Fruit fly (Drosophila melanogaster) whole organism, embryonic: Measurements from ENCODE around the gene CG7702.

Source experiments
- Adf1 ChIP-seq: fragments of 200-800 bp; sonication (Bioruptor generic); IDR thresholded peaks from 2 replicates; pipeline ENCODE4 v1.3.6; 2022; ENCODE audit warnings: missing biosample characterization, missing genetic modification characterization
- Aef1 ChIP-seq: fragments of 200-800 bp; sonication (Bioruptor generic); IDR thresholded peaks from 3 replicates; pipeline ENCODE4 v1.3.6; 2022; ENCODE audit warnings: missing biosample characterization, missing genetic modification characterization
- CG1024 ChIP-seq: fragments of 200-800 bp; sonication (Bioruptor generic); IDR thresholded peaks from 2 replicates; pipeline ENCODE4 v1.3.6; 2022; ENCODE audit warnings: missing biosample characterization, missing genetic modification characterization
- CG11085 ChIP-seq: fragments of 200-800 bp; sonication (Bioruptor generic); IDR thresholded peaks from 2 replicates; pipeline ENCODE4 v1.3.6; 2022; ENCODE audit warnings: missing biosample characterization, missing genetic modification characterization
- CG12769 ChIP-seq: fragments of 200-800 bp; sonication (Bioruptor generic); optimal IDR thresholded peaks from 2 replicates; lab custom pipeline; 2019; ENCODE audit warnings: missing biosample characterization, mild to moderate bottlenecking, missing genetic modification characterization, moderate library complexity
- CG14014 ChIP-seq: fragments of 200-800 bp; sonication (Bioruptor generic); IDR thresholded peaks from 2 replicates; pipeline ENCODE4 v1.3.6; 2022; ENCODE audit warnings: missing biosample characterization, missing genetic modification characterization
- CG14860 ChIP-seq: fragments of 200-800 bp; sonication (Bioruptor generic); IDR thresholded peaks from 3 replicates; pipeline ENCODE4 v1.3.6; 2022; ENCODE audit warnings: missing biosample characterization, missing genetic modification characterization; ENCODE audit not compliant: partially characterized antibody
- CG1603 ChIP-seq: fragments of 200-800 bp; sonication (Bioruptor generic); optimal IDR thresholded peaks from 2 replicates; lab custom pipeline; 2019; ENCODE audit warnings: missing biosample characterization, mild to moderate bottlenecking, missing genetic modification characterization, moderate library complexity
- CG16863 ChIP-seq: fragments of 200-800 bp; sonication (Bioruptor generic); optimal IDR thresholded peaks from 3 replicates; lab custom pipeline; 2016; ENCODE audit warnings: missing biosample characterization, missing genetic modification characterization
- CG17361 ChIP-seq: fragments of 200-800 bp; sonication (Bioruptor generic); IDR thresholded peaks from 3 replicates; pipeline ENCODE4 v1.3.6; 2022; ENCODE audit warnings: missing biosample characterization, missing genetic modification characterization
- CG3407 ChIP-seq: fragments of 200-800 bp; sonication (Bioruptor generic); optimal IDR thresholded peaks from 2 replicates; lab custom pipeline; 2018; ENCODE audit warnings: missing biosample characterization, mild to moderate bottlenecking, missing genetic modification characterization
- CG4282 ChIP-seq: fragments of 200-800 bp; sonication (Bioruptor generic); optimal IDR thresholded peaks from 2 replicates; lab custom pipeline; 2016; ENCODE audit warnings: missing biosample characterization, missing genetic modification characterization
- CG6175 ChIP-seq: fragments of 200-800 bp; sonication (Bioruptor generic); IDR thresholded peaks from 3 replicates; pipeline ENCODE4 v1.3.6; 2022; ENCODE audit warnings: missing biosample characterization, missing genetic modification characterization
- CG6813 ChIP-seq: fragments of 200-800 bp; sonication (Bioruptor generic); optimal IDR thresholded peaks from 2 replicates; lab custom pipeline; 2017; ENCODE audit warnings: missing biosample characterization, missing genetic modification characterization, mild to moderate bottlenecking, moderate library complexity, missing genetic modification reagents
- CG7357 ChIP-seq: fragments of 200-800 bp; sonication (Bioruptor generic); IDR thresholded peaks from 3 replicates; pipeline ENCODE4 v1.3.6; 2022; ENCODE audit warnings: missing biosample characterization, missing genetic modification characterization
- CG8089 ChIP-seq: fragments of 200-800 bp; sonication (Bioruptor generic); optimal IDR thresholded peaks from 3 replicates; lab custom pipeline; 2016; ENCODE audit warnings: missing biosample characterization, missing genetic modification characterization
- CG8290 ChIP-seq, 3 experiments: fragments of 200-800 bp; sonication (Bioruptor generic); optimal IDR thresholded peaks; 2 replicates each; lab custom pipeline; 2016 to 2019; ENCODE audit warnings: missing biosample characterization in 3 of 3, missing genetic modification characterization in 3 of 3, mild to moderate bottlenecking in 2 of 3, moderate library complexity in 1 of 3
- CG8388 ChIP-seq: fragments of 200-800 bp; sonication (Bioruptor generic); optimal IDR thresholded peaks from 2 replicates; lab custom pipeline; 2019; ENCODE audit warnings: missing biosample characterization, mild to moderate bottlenecking, missing genetic modification characterization, moderate library complexity
- CG9609 ChIP-seq: fragments of 200-800 bp; sonication (Bioruptor generic); optimal IDR thresholded peaks from 3 replicates; lab custom pipeline; 2016; ENCODE audit warnings: missing biosample characterization, missing genetic modification characterization
- CHES-1-like ChIP-seq: fragments of 200-800 bp; sonication (Bioruptor generic); optimal IDR thresholded peaks from 2 replicates; lab custom pipeline; 2016; ENCODE audit warnings: missing biosample characterization, missing genetic modification characterization
- CoRest ChIP-seq: fragments of 200-800 bp; sonication (Bioruptor generic); optimal IDR thresholded peaks from 3 replicates; lab custom pipeline; 2018; ENCODE audit warnings: missing biosample characterization, mild to moderate bottlenecking, missing genetic modification characterization, moderate library complexity
- D19B ChIP-seq: fragments of 200-800 bp; sonication (Bioruptor generic); optimal IDR thresholded peaks from 2 replicates; lab custom pipeline; 2017; ENCODE audit warnings: missing biosample characterization, mild to moderate bottlenecking, missing genetic modification characterization
- GATAe ChIP-seq: fragments of 200-800 bp; sonication (Bioruptor generic); conservative IDR thresholded peaks from 2 replicates; pipeline ENCODE4 v1.3.6; 2022; ENCODE audit warnings: missing biosample characterization, missing genetic modification characterization
- H15 ChIP-seq: fragments of 200-800 bp; sonication (Bioruptor generic); IDR thresholded peaks from 3 replicates; pipeline ENCODE4 v1.3.6; 2022; ENCODE audit warnings: missing biosample characterization, missing genetic modification characterization
- Lim3 ChIP-seq: fragments of 200-800 bp; sonication (Bioruptor generic); IDR thresholded peaks from 2 replicates; pipeline ENCODE4 v1.3.6; 2022; ENCODE audit warnings: missing biosample characterization, missing genetic modification characterization
- Vsx1 ChIP-seq: fragments of 200-800 bp; sonication (Bioruptor generic); optimal IDR thresholded peaks from 2 replicates; lab custom pipeline; 2017; ENCODE audit warnings: missing biosample characterization, mild to moderate bottlenecking, missing genetic modification characterization, missing genetic modification reagents
- al ChIP-seq: fragments of 200-800 bp; sonication (Bioruptor generic); IDR thresholded peaks from 2 replicates; pipeline ENCODE4 v1.3.6; 2022; ENCODE audit warnings: missing biosample characterization, missing genetic modification characterization
- amos ChIP-seq: fragments of 200-800 bp; sonication (Bioruptor generic); IDR thresholded peaks from 2 replicates; pipeline ENCODE4 v1.3.6; 2022; ENCODE audit warnings: missing biosample characterization, missing genetic modification characterization; ENCODE audit not compliant: partially characterized antibody
- ase ChIP-seq: fragments of 200-800 bp; sonication (Bioruptor generic); IDR thresholded peaks from 3 replicates; pipeline ENCODE4 v1.3.6; 2022; ENCODE audit warnings: missing biosample characterization, missing genetic modification characterization
- bowl ChIP-seq: fragments of 200-800 bp; sonication (Bioruptor generic); IDR thresholded peaks from 2 replicates; pipeline ENCODE4 v1.3.6; 2022; ENCODE audit warnings: missing biosample characterization, missing genetic modification characterization
- cad ChIP-seq: fragments of >200 bp; optimal IDR thresholded peaks from 2 replicates; lab custom pipeline; 2017; ENCODE audit warnings: missing biosample characterization, missing genetic modification characterization
- crp ChIP-seq, 2 experiments: fragments of 200-800 bp; sonication (Bioruptor generic); optimal IDR thresholded peaks; 2 replicates in 1 of 2; 3 replicates in 1 of 2; lab custom pipeline; 2017; ENCODE audit warnings: missing biosample characterization in 2 of 2, missing genetic modification characterization in 2 of 2, mild to moderate bottlenecking in 1 of 2, moderate library complexity in 1 of 2
- fd3F ChIP-seq: fragments of 200-800 bp; sonication (Bioruptor generic); optimal IDR thresholded peaks from 2 replicates; lab custom pipeline; 2018; ENCODE audit warnings: missing biosample characterization, mild to moderate bottlenecking, missing genetic modification characterization, moderate library complexity
- hb ChIP-seq: fragments of 200-800 bp; sonication (Bioruptor generic); IDR thresholded peaks from 3 replicates; pipeline ENCODE4 v1.3.6; 2022; ENCODE audit warnings: missing biosample characterization, missing genetic modification characterization; ENCODE audit not compliant: partially characterized antibody
- jigr1 ChIP-seq: fragments of 200-800 bp; sonication (Bioruptor generic); IDR thresholded peaks from 3 replicates; pipeline ENCODE4 v1.3.6; 2022; ENCODE audit warnings: missing biosample characterization, missing genetic modification characterization
- nmo ChIP-seq: fragments of 200-800 bp; sonication (Bioruptor generic); optimal IDR thresholded peaks from 2 replicates; lab custom pipeline; 2018; ENCODE audit warnings: missing biosample characterization, mild to moderate bottlenecking, missing genetic modification characterization, moderate library complexity
- nom ChIP-seq: fragments of 200-800 bp; sonication (Bioruptor generic); optimal IDR thresholded peaks from 2 replicates; lab custom pipeline; 2017; ENCODE audit warnings: missing biosample characterization, missing genetic modification characterization, mild to moderate bottlenecking, moderate library complexity, missing genetic modification reagents
- pnt ChIP-seq: fragments of 200-800 bp; sonication (Bioruptor generic); optimal IDR thresholded peaks from 3 replicates; lab custom pipeline; 2016; ENCODE audit warnings: missing biosample characterization, missing genetic modification characterization
- unc-4 ChIP-seq: fragments of 200-800 bp; sonication (Bioruptor generic); IDR thresholded peaks from 2 replicates; pipeline ENCODE4 v1.3.6; 2022; ENCODE audit warnings: missing biosample characterization, missing genetic modification characterization; ENCODE audit not compliant: partially characterized antibody
- vnd ChIP-seq: fragments of 200-800 bp; sonication (Bioruptor generic); IDR thresholded peaks from 3 replicates; pipeline ENCODE4 v1.3.6; 2022; ENCODE audit warnings: missing biosample characterization, missing genetic modification characterization; ENCODE audit not compliant: partially characterized antibody
- wor ChIP-seq: fragments of 200-800 bp; sonication (Bioruptor generic); IDR thresholded peaks from 2 replicates; pipeline ENCODE4 v1.3.6; 2022; ENCODE audit warnings: missing biosample characterization, missing genetic modification characterization
- zfh1 ChIP-seq: fragments of 200-800 bp; sonication (Bioruptor generic); IDR thresholded peaks from 3 replicates; pipeline ENCODE4 v1.3.6; 2022; ENCODE audit warnings: missing biosample characterization, missing genetic modification characterization

CG7702 gene

DNA sequence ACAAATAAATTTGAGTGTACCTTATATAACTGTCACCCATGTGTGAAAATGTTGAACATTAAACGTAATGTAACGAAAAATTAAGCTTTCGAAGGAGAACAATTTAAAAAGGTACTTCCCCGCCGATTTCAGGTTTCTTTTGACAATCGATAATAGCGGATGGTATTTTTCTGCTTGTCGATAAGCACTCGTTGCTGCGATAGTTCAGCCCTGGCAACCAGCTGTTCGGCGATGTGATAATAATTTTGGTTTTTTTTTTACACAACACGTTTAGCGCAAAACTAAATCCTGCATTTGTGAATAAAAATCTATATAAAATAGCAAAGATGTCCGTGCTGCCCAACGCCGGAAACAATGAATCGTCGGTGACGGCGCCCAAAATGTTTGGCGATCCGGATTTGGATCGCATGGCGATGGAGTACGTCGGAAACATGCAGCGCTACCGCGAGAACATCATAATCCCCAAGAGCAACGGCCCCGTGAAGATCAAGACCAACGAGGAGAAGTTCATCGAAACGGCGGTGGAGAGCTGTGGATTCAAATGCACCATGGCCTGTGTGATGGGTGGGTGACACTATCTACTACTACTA lies 1.4 kb upstream of the CG7702 start, which contains the start of gene CG31229 (continued):
- TF ChIP-seq pnt (GFP tag; lab: Kevin White, UChicago) (no peak), CHES-1-like (GFP tag; lab: Kevin White, UChicago) (no peak), CG6175 (GFP tag; lab: Robert Waterston, UW) (no peak), ase (GFP tag; lab: Robert Waterston, UW) (no peak), fd3F (GFP tag; lab: Kevin White, UChicago) (no peak), H15 (GFP tag; lab: Robert Waterston, UW) (no peak), CG16863 (GFP tag; lab: Kevin White, UChicago) (no peak), CG4282 (GFP tag; lab: Kevin White, UChicago) (no peak), al (GFP tag; lab: Robert Waterston, UW) (no peak), CoRest (tag; lab: Kevin White, UChicago) (peak; percentile 5), CG14860 (GFP tag; lab: Robert Waterston, UW) (no peak), crp (GFP tag; optimal IDR thresholded peaks at IDR 0.05; lab: Kevin White, UChicago) (peak; percentile 76 to 94), jigr1 (GFP tag; lab: Robert Waterston, UW) (no peak), amos (GFP tag; lab: Robert Waterston, UW) (peak; percentile 55; the same call in 1 of the 2 replicates), CG11085 (GFP tag; lab: Robert Waterston, UW) (no peak), CG1603 (tag; lab: Kevin White, UChicago) (peak; percentile 23), Lim3 (GFP tag; lab: Robert Waterston, UW) (no peak), CG6813 (GFP tag; lab: Kevin White, UChicago) (no peak), cad (no peak), Aef1 (GFP tag; lab: Robert Waterston, UW) (no peak), zfh1 (GFP tag; lab: Robert Waterston, UW) (no peak), nom (GFP tag; lab: Kevin White, UChicago) (no peak), CG14014 (no peak), CG9609 (GFP tag; lab: Kevin White, UChicago) (no peak), CG7357 (GFP tag; lab: Robert Waterston, UW) (no peak), CG1024 (no peak), Adf1 (GFP tag; lab: Robert Waterston, UW) (no peak), Vsx1 (GFP tag; lab: Kevin White, UChicago) (no peak), bowl (GFP tag; lab: Robert Waterston, UW) (no peak), CG17361 (GFP tag; lab: Robert Waterston, UW) (no peak), nmo (GFP tag; lab: Kevin White, UChicago) (peak; percentile 8), vnd (no peak), unc-4 (GFP tag; lab: Robert Waterston, UW) (peak; percentile 59), CG3407 (GFP tag; lab: Kevin White, UChicago) (no peak), GATAe (GFP tag; lab: Robert Waterston, UW) (no peak), CG8388 (GFP tag; lab: Kevin White, UChicago) (no peak), CG8290 (GFP tag; optimal IDR thresholded peaks at IDR 0.05; lab: Kevin White, UChicago) (no peak), CG8290 (tag; optimal IDR thresholded peaks at IDR 0.05; lab: Kevin White, UChicago) (no peak), hb (GFP tag; lab: Robert Waterston, UW) (0 out of 3 replicates have a peak, but pooled peaks have one; percentile 37), wor (GFP tag; lab: Robert Waterston, UW) (no peak), D19B (no peak), CG8089 (GFP tag; lab: Kevin White, UChicago) (no peak), CG12769 (tag; lab: Kevin White, UChicago) (no peak)
